Fruit fly (Drosophila melanogaster) whole organism, adult: ENCODE data around the gene Rcd7.

Experiments used
- CG11617 ChIP-seq: fragments of 200-800 bp; sonication (Bioruptor generic); optimal IDR thresholded peaks from 2 replicates; lab custom pipeline; 2017; ENCODE audit warnings: mild to moderate bottlenecking, missing biosample characterization, missing genetic modification reagents, missing genetic modification characterization
- CG14711 ChIP-seq: fragments of 200-800 bp; sonication (Bioruptor generic); optimal IDR thresholded peaks from 2 replicates; lab custom pipeline; 2018; ENCODE audit warnings: missing biosample characterization, mild to moderate bottlenecking, missing genetic modification characterization, moderate library complexity
- CG1620 ChIP-seq: fragments of 200-800 bp; sonication (Bioruptor generic); optimal IDR thresholded peaks from 2 replicates; lab custom pipeline; 2016; ENCODE audit warnings: missing biosample characterization, missing genetic modification characterization
- CG33017 ChIP-seq: fragments of 200-800 bp; sonication (Bioruptor generic); optimal IDR thresholded peaks from 2 replicates; lab custom pipeline; 2018; ENCODE audit warnings: missing biosample characterization, mild to moderate bottlenecking, missing genetic modification characterization, moderate library complexity
- CG5204 ChIP-seq: fragments of 200-800 bp; sonication (Bioruptor generic); optimal IDR thresholded peaks from 2 replicates; lab custom pipeline; 2016; ENCODE audit warnings: missing biosample characterization, missing genetic modification characterization
- CG7045 ChIP-seq: fragments of 200-800 bp; sonication (Bioruptor generic); optimal IDR thresholded peaks from 2 replicates; lab custom pipeline; 2017; ENCODE audit warnings: missing biosample characterization, mild to moderate bottlenecking, missing genetic modification characterization
- CG7101 ChIP-seq: fragments of 200-800 bp; sonication (Bioruptor generic); optimal IDR thresholded peaks from 2 replicates; lab custom pipeline; 2018; ENCODE audit warnings: missing biosample characterization, mild to moderate bottlenecking, missing genetic modification characterization, moderate library complexity
- Hr96 ChIP-seq: fragments of 200-800 bp; sonication (Bioruptor generic); optimal IDR thresholded peaks from 2 replicates; lab custom pipeline; 2016; ENCODE audit warnings: missing biosample characterization, missing genetic modification characterization
- Mnt ChIP-seq: fragments of 200-800 bp; sonication (Bioruptor generic); optimal IDR thresholded peaks from 2 replicates; lab custom pipeline; 2016; ENCODE audit warnings: missing biosample characterization, mild to moderate bottlenecking, missing genetic modification characterization
- cic ChIP-seq: fragments of 200-800 bp; sonication (Bioruptor generic); optimal IDR thresholded peaks from 2 replicates; lab custom pipeline; 2017; ENCODE audit warnings: missing biosample characterization, mild to moderate bottlenecking, missing genetic modification characterization, moderate library complexity
- kay ChIP-seq: fragments of 200-800 bp; sonication (Bioruptor generic); peaks from one replicate; lab custom pipeline; 2016; ENCODE audit warnings: missing biosample characterization, missing genetic modification characterization, borderline replicate concordance
- ovo ChIP-seq: fragments of 200-800 bp; sonication (Bioruptor generic); optimal IDR thresholded peaks from 2 replicates; lab custom pipeline; 2016; ENCODE audit warnings: missing biosample characterization, missing genetic modification characterization
- pad ChIP-seq: fragments of 200-800 bp; sonication (Bioruptor generic); optimal IDR thresholded peaks from 3 replicates; lab custom pipeline; 2017; ENCODE audit warnings: missing biosample characterization, missing genetic modification characterization, mild to moderate bottlenecking, moderate library complexity, missing genetic modification reagents
- toe ChIP-seq: fragments of 200-800 bp; sonication (Bioruptor generic); optimal IDR thresholded peaks from 2 replicates; lab custom pipeline; 2016; ENCODE audit warnings: missing biosample characterization, missing genetic modification characterization

DNA sequence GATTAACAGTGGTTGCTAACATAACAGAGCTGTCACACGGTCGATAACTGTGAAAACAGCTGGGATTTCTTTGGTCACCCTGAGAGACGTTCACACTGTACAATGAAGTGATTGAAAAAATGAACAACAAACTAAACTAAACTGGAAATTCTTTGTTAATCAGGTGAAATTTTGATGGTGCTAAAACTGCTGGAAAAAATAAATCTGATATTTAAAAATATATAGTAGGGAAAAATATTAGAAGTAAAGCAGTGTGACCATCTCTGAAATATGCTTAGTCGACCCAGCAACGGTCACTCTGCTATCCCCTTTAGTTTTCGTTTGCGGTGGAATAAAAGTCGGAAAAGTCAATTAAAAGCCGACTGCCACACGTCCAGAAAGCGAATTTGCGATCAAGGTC lies 41.1 kb downstream of the Rcd7 start, which contains the start of the genes CG9231 and CG9330:
- TF ChIP-seq ovo = no peak
- TF ChIP-seq CG1620 (GFP tag; lab: Kevin White, UChicago) = peak; percentile 14
- TF ChIP-seq cic (GFP tag; lab: Kevin White, UChicago) = no peak
- peak; percentile 38 for TF ChIP-seq CG5204
- peak; percentile 46 for TF ChIP-seq CG33017 (tag; lab: Kevin White, UChicago)
- peak; percentile 15 for TF ChIP-seq CG11617 (GFP tag; lab: Kevin White, UChicago)
- no peak for TF ChIP-seq pad (GFP tag; lab: Kevin White, UChicago)
- TF ChIP-seq kay = no peak
- TF ChIP-seq toe (GFP tag; lab: Kevin White, UChicago) = peak; percentile 10
- TF ChIP-seq CG7045 (GFP tag; lab: Kevin White, UChicago) = no peak
- TF ChIP-seq CG7101 (tag; lab: Kevin White, UChicago) = peak; percentile 33
- TF ChIP-seq Hr96 (GFP tag; lab: Kevin White, UChicago) = no peak
- no peak for TF ChIP-seq CG14711
- peak; percentile 45 for TF ChIP-seq Mnt (GFP tag; lab: Kevin White, UChicago)
